Fruit fly (Drosophila melanogaster) whole organism, adult: ENCODE results near the gene CG15594.

Experiments
- Crg-1 ChIP-seq: fragments of 200-800 bp; sonication (Bioruptor generic); optimal IDR thresholded peaks from 2 replicates; lab custom pipeline; 2016; ENCODE audit warnings: missing biosample characterization, missing genetic modification characterization
- Hr96 ChIP-seq: fragments of 200-800 bp; sonication (Bioruptor generic); optimal IDR thresholded peaks from 2 replicates; lab custom pipeline; 2016; ENCODE audit warnings: missing biosample characterization, missing genetic modification characterization
- Mnt ChIP-seq: fragments of 200-800 bp; sonication (Bioruptor generic); optimal IDR thresholded peaks from 2 replicates; lab custom pipeline; 2016; ENCODE audit warnings: missing biosample characterization, mild to moderate bottlenecking, missing genetic modification characterization
- cnc ChIP-seq, 2 experiments: fragments of >200 bp; optimal IDR thresholded peaks; 2 replicates each; lab custom pipeline; 2017
- pad ChIP-seq: fragments of 200-800 bp; sonication (Bioruptor generic); optimal IDR thresholded peaks from 3 replicates; lab custom pipeline; 2017; ENCODE audit warnings: missing biosample characterization, missing genetic modification characterization, mild to moderate bottlenecking, moderate library complexity, missing genetic modification reagents

dm6 chr3R:6291437-6291836 lies 3.9 kb downstream of the CG15594 start, which contains the start of gene Osi13:
- TF ChIP-seq Crg-1 (GFP tag; lab: Kevin White, UChicago) (no peak), Mnt (GFP tag; lab: Kevin White, UChicago) (no peak), Hr96 (GFP tag; lab: Kevin White, UChicago) (no peak), pad (GFP tag; lab: Kevin White, UChicago) (no peak), cnc (optimal IDR thresholded peaks at IDR 0.05; lab: Kevin White, UChicago) (no peak)
